Worm (Caenorhabditis elegans): Measurements from ENCODE around the gene ced-4.

- TF ChIP-seq sea-2 (GFP tag; optimal IDR thresholded peaks at IDR 0.05) (no peak), ceh-28 (tag; optimal IDR thresholded peaks at IDR 0.05) (no peak), egl-27 (tag; optimal IDR thresholded peaks at IDR 0.05) (no peak), nhr-23 (tag; optimal IDR thresholded peaks at IDR 0.05) (no peak), mdl-1 (tag; optimal IDR thresholded peaks at IDR 0.05) (no peak), elt-1 (tag; optimal IDR thresholded peaks at IDR 0.05) (no peak), lin-15B (tag; optimal IDR thresholded peaks at IDR 0.05) (no peak), fkh-2 (tag; optimal IDR thresholded peaks at IDR 0.05) (no peak), nhr-237 (tag; optimal IDR thresholded peaks at IDR 0.05) (no peak), ceh-16 (tag; optimal IDR thresholded peaks at IDR 0.05) (no peak)
Measured at ce11 chrIII:4866762-4867161, 14.6 kb downstream of the ced-4 start, which contains the start of gene C35D10.17.

Data from whole organism, L3 larva.